Fruit fly (Drosophila melanogaster): Measurements from ENCODE around the gene CG43056.

Gene CG43056

DNA sequence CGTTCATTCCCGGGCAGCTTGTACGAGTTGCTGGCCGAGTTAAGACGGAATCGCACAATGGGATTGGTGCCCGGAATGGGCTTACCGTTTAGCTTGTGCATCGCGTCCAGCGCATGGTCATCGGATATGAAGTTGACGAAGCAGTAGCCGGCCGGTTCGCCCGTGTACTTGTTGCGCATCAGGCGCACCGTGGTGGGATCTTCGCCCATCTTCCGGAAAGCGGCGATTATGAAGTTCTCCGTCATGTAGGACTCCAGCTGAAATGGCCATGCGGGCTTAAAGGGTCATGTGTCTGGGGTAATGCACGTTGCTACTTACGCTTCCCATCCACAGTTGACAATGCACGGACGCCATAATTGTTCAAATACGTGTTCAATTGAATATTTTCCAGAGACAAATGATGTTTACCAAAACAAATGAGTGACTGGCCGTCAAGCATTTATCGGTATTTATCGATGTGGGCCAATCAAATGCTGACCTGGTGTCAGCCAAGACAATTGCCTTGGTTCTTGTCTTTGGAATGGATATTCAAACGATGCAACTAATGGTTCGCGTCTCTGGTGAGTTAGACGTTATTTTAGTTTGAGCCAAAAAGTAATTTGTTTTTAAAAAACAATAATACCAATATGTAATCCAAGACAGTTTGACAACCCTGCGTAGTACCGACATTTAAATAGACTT lies 16.6 kb downstream of the CG43056 start, which contains the start of the genes Secp43 and ND-B8 (continued):
- peak; percentile 41 for TF ChIP-seq YL-1 (GFP tag; optimal IDR thresholded peaks at IDR 0.05)
- no peak for TF ChIP-seq nau (GFP tag; optimal IDR thresholded peaks at IDR 0.05)
- TF ChIP-seq Lhr (GFP tag; optimal IDR thresholded peaks at IDR 0.05) = peak; percentile 70
- peak; percentile 45 for TF ChIP-seq Abd-B (GFP tag; optimal IDR thresholded peaks at IDR 0.05)
- TF ChIP-seq CG17359 (tag; optimal IDR thresholded peaks at IDR 0.05) = no peak
- TF ChIP-seq CG6254 (GFP tag; optimal IDR thresholded peaks at IDR 0.05) = no peak
- no peak for TF ChIP-seq dimm (GFP tag; IDR thresholded peaks at IDR 0.05)
- TF ChIP-seq dpn (GFP tag; optimal IDR thresholded peaks at IDR 0.05) = no peak
- TF ChIP-seq CG34422 (GFP tag; IDR thresholded peaks at IDR 0.05) = no peak; the same call in 2 of the 3 replicates
- TF ChIP-seq bbx (GFP tag; IDR thresholded peaks at IDR 0.05; ENCODE audit: partially characterized antibody) = peak; percentile 81
- no peak for TF ChIP-seq disco-r (GFP tag; optimal IDR thresholded peaks at IDR 0.05)
- no peak for TF ChIP-seq CG32767 (GFP tag; IDR thresholded peaks at IDR 0.05)
- TF ChIP-seq CG17186 (GFP tag; optimal IDR thresholded peaks at IDR 0.05) = peak; percentile 49
- TF ChIP-seq CG2129 (GFP tag; IDR thresholded peaks at IDR 0.05; ENCODE audit: partially characterized antibody) = 0 out of 2 replicates have a peak, but pooled peaks have one; percentile 29
- TF ChIP-seq CG9932 (GFP tag; IDR thresholded peaks at IDR 0.05) = peak; percentile 47; the same call in 1 of the 2 replicates
- peak; percentile 62 for TF ChIP-seq stwl (tag; optimal IDR thresholded peaks at IDR 0.05)
- no peak for TF ChIP-seq CG17385 (GFP tag; optimal IDR thresholded peaks at IDR 0.05)
- TF ChIP-seq Six4 (GFP tag; optimal IDR thresholded peaks at IDR 0.05) = no peak
- TF ChIP-seq zen (tag; optimal IDR thresholded peaks at IDR 0.05) = peak; percentile 59
- TF ChIP-seq CG15514 (GFP tag; optimal IDR thresholded peaks at IDR 0.05) = peak; percentile 75
- TF ChIP-seq Neu2 (GFP tag; optimal IDR thresholded peaks at IDR 0.05; ENCODE audit: borderline replicate concordance) = peak; percentile 45
- peak; percentile 36 for TF ChIP-seq CoRest (tag; optimal IDR thresholded peaks at IDR 0.05)
- TF ChIP-seq Sry-β (GFP tag; optimal IDR thresholded peaks at IDR 0.05) = no peak
- TF ChIP-seq Fer1 (GFP tag; optimal IDR thresholded peaks at IDR 0.05) = peak; percentile 15
- no peak for TF ChIP-seq grn (GFP tag; optimal IDR thresholded peaks at IDR 0.05)
- TF ChIP-seq Dek (tag; optimal IDR thresholded peaks at IDR 0.05) = peak; percentile 27
- TF ChIP-seq CG3847 (GFP tag; IDR thresholded peaks at IDR 0.05) = peak; percentile 33; the same call in 1 of the 2 replicates
- TF ChIP-seq CG7963 (GFP tag; IDR thresholded peaks at IDR 0.05; ENCODE audit: partially characterized antibody) = peak; percentile 83
- peak; percentile 94 for TF ChIP-seq CG1603 (tag; optimal IDR thresholded peaks at IDR 0.05)
- TF ChIP-seq MBD-R2 (GFP tag; IDR thresholded peaks at IDR 0.05) = peak; percentile 93
- TF ChIP-seq sug (tag; optimal IDR thresholded peaks at IDR 0.05) = peak; percentile 61
- peak; percentile 42; the same call in 1 of the 2 replicates for TF ChIP-seq Rfx (GFP tag; IDR thresholded peaks at IDR 0.05)
- no peak for TF ChIP-seq Blimp-1 (GFP tag; optimal IDR thresholded peaks at IDR 0.05)
- TF ChIP-seq kah (GFP tag; optimal IDR thresholded peaks at IDR 0.05) = no peak
- TF ChIP-seq sob (GFP tag; IDR thresholded peaks at IDR 0.05) = peak; percentile 37; the same call in 1 of the 2 replicates
- TF ChIP-seq CG12744 (GFP tag; optimal IDR thresholded peaks at IDR 0.05) = no peak
- peak; percentile 67 for TF ChIP-seq MESR4 (GFP tag; optimal IDR thresholded peaks at IDR 0.05)
- peak; percentile 65 for TF ChIP-seq CG13894 (tag; optimal IDR thresholded peaks at IDR 0.05)
- TF ChIP-seq CG17912 (GFP tag; optimal IDR thresholded peaks at IDR 0.05) = peak; percentile 11
- peak; percentile 39 for TF ChIP-seq CG33213 (GFP tag; optimal IDR thresholded peaks at IDR 0.05)
- TF ChIP-seq CG11247 (GFP tag; IDR thresholded peaks at IDR 0.05) = no peak
- no peak for TF ChIP-seq salm (tag; optimal IDR thresholded peaks at IDR 0.05)
- peak; percentile 86 for TF ChIP-seq HLH4C (GFP tag; IDR thresholded peaks at IDR 0.05; ENCODE audit: partially characterized antibody)
- TF ChIP-seq CG3281 (GFP tag; optimal IDR thresholded peaks at IDR 0.05) = no peak
- peak; percentile 74 for TF ChIP-seq knrl (GFP tag; IDR thresholded peaks at IDR 0.05; ENCODE audit: partially characterized antibody)
- peak; percentile 29 for TF ChIP-seq CG13624 (GFP tag; optimal IDR thresholded peaks at IDR 0.05)
- peak; percentile 17 for TF ChIP-seq mirr (GFP tag; optimal IDR thresholded peaks at IDR 0.05)
- TF ChIP-seq CG2120 (GFP tag; optimal IDR thresholded peaks at IDR 0.05) = peak; percentile 12

Data from whole organism, embryonic.